Worm (Caenorhabditis elegans): ENCODE measurements around the gene unc-60.

The unc-60 gene

DNA sequence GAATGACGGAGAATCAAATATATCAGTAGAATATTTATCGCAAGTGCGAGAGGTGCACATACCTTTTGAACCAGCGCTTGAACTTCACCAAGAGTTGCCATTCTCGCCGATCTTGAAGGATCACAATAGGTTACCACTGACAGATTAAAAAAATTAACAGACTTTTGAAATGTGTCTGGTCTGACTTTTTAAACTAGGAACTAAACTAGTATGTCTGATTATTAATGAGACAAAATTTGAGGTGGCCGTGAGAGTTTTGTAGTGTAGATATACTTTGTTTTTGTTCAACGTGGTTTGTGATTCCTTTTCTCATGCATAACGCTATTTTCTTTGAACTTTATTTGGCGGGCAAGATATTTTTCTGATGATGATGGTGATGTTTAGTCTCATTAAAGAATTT, 47.0 kb downstream of the unc-60 start, which contains the start of gene str-240:
TSS of gene str-240 (minus strand) at position 101 of the 400 bp plus-strand sequence.
- TF ChIP-seq skn-1 (tag; optimal IDR thresholded peaks at IDR 0.05) (no peak), ztf-11 (tag; optimal IDR thresholded peaks at IDR 0.05) (no peak), nhr-23 (tag; optimal IDR thresholded peaks at IDR 0.05) (no peak), egl-27 (tag; optimal IDR thresholded peaks at IDR 0.05) (no peak), fkh-2 (tag; optimal IDR thresholded peaks at IDR 0.05) (no peak), ceh-9 (tag; optimal IDR thresholded peaks at IDR 0.05) (no peak), nhr-76 (tag; optimal IDR thresholded peaks at IDR 0.05) (no peak), aly-2 (tag; optimal IDR thresholded peaks at IDR 0.05) (no peak)

ce11 chrV:1522485-1522884, 47.6 kb downstream of the unc-60 start, which contains the start of gene str-243:
TSS of gene str-243 (plus strand) at chrV:1522785.
- TF ChIP-seq lsy-12 (tag; optimal IDR thresholded peaks at IDR 0.05), result no peak
- no peak for TF ChIP-seq elt-3 (tag; optimal IDR thresholded peaks at IDR 0.05)
- no peak for TF ChIP-seq hmg-11 (tag; optimal IDR thresholded peaks at IDR 0.05)
- no peak for TF ChIP-seq snpc-4 (tag; optimal IDR thresholded peaks at IDR 0.05)
- TF ChIP-seq nhr-28 (tag; optimal IDR thresholded peaks at IDR 0.05), result no peak
- no peak for TF ChIP-seq ceh-9 (tag; optimal IDR thresholded peaks at IDR 0.05)
- TF ChIP-seq fos-1 (tag; optimal IDR thresholded peaks at IDR 0.05), result no peak
- TF ChIP-seq nhr-77 (tag; optimal IDR thresholded peaks at IDR 0.05), result no peak
- TF ChIP-seq R02D3.7 (tag; optimal IDR thresholded peaks at IDR 0.05), result no peak
- no peak for TF ChIP-seq ztf-4 (tag; optimal IDR thresholded peaks at IDR 0.05)
- TF ChIP-seq ceh-28 (tag; optimal IDR thresholded peaks at IDR 0.05), result no peak
- no peak for TF ChIP-seq elt-2 (tag; optimal IDR thresholded peaks at IDR 0.05)
- TF ChIP-seq sea-2 (GFP tag; optimal IDR thresholded peaks at IDR 0.05), result no peak
- no peak for TF ChIP-seq egl-5 (tag; optimal IDR thresholded peaks at IDR 0.05)
- TF ChIP-seq fkh-10 (GFP tag; optimal IDR thresholded peaks at IDR 0.05), result no peak
- no peak for TF ChIP-seq egl-27 (tag; optimal IDR thresholded peaks at IDR 0.05)
- TF ChIP-seq daf-12 (tag; optimal IDR thresholded peaks at IDR 0.05), result no peak
- no peak for TF ChIP-seq zag-1 (tag; optimal IDR thresholded peaks at IDR 0.05)

DNA sequence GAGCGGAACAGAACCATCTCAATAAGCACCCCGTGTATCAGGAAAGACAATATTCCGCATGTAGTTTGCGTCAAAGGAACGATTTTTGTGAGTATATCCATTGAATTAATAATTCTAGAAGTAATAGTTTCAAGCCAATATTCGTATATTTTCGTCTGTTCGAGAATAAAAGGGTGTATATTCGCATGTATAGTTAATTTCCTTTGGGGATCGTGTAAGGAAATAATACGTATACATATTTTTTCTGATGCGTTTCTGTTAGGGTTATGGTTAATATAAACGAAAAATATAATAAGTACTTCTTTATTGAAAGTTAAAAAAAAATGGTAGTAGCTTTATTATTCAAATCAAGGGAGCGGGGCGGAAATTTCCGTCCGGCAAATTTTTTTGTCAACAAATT, 53.1 kb downstream of the unc-60 start, which contains the start of gene str-236:
TSS of gene str-236 (minus strand) at position 101 of the 400 bp plus-strand sequence.
- TF ChIP-seq lin-39 (tag; optimal IDR thresholded peaks at IDR 0.05) (no peak), ztf-11 (tag; optimal IDR thresholded peaks at IDR 0.05) (no peak), aly-2 (tag; optimal IDR thresholded peaks at IDR 0.05) (no peak), egl-5 (tag; optimal IDR thresholded peaks at IDR 0.05) (no peak), daf-12 (tag; optimal IDR thresholded peaks at IDR 0.05) (no peak), ztf-4 (tag; optimal IDR thresholded peaks at IDR 0.05) (no peak), pha-4 (tag; optimal IDR thresholded peaks at IDR 0.05) (no peak), mml-1 (tag; optimal IDR thresholded peaks at IDR 0.05) (no peak), elt-2 (tag; optimal IDR thresholded peaks at IDR 0.05) (no peak), snpc-4 (tag; optimal IDR thresholded peaks at IDR 0.05) (no peak), jun-1 (tag; optimal IDR thresholded peaks at IDR 0.05) (no peak), skn-1 (tag; optimal IDR thresholded peaks at IDR 0.05) (no peak), nhr-67 (tag; optimal IDR thresholded peaks at IDR 0.05) (no peak)
